Worm (Caenorhabditis elegans) whole organism, L3 larva: ENCODE measurements around the gene cest-35.2.

Experiments used
- R02D3.7 ChIP-seq: fragments of 150-350 bp; optimal IDR thresholded peaks from 2 replicates; lab custom pipeline; 2014; ENCODE audit warnings: missing biosample characterization, missing genetic modification characterization
- aly-2 ChIP-seq: fragments of 150-350 bp; optimal IDR thresholded peaks from 2 replicates; lab custom pipeline; 2014; ENCODE audit warnings: missing biosample characterization, missing genetic modification characterization
- ama-1 ChIP-seq: fragments of 150-350 bp; optimal IDR thresholded peaks from 2 replicates; lab custom pipeline; 2018
- ceh-28 ChIP-seq: fragments of 150-350 bp; optimal IDR thresholded peaks from 2 replicates; lab custom pipeline; 2014; ENCODE audit warnings: missing biosample characterization, missing genetic modification reagents, missing genetic modification characterization
- ceh-82 ChIP-seq: fragments of 150-350 bp; optimal IDR thresholded peaks from 2 replicates; lab custom pipeline; 2014; ENCODE audit warnings: missing biosample characterization, missing genetic modification characterization
- ceh-9 ChIP-seq: sonication (generic microtip); optimal IDR thresholded peaks from 2 replicates; lab custom pipeline; 2018; ENCODE audit warnings: missing biosample characterization, missing genetic modification characterization
- egl-5 ChIP-seq: fragments of 150-350 bp; optimal IDR thresholded peaks from 2 replicates; lab custom pipeline; 2017; ENCODE audit warnings: missing biosample characterization, missing genetic modification reagents, missing genetic modification characterization, inconsistent platforms
- elt-1 ChIP-seq: fragments of 150-350 bp; optimal IDR thresholded peaks from 2 replicates; lab custom pipeline; 2014; ENCODE audit warnings: missing biosample characterization, missing genetic modification characterization
- elt-3 ChIP-seq, 3 experiments: fragments of 150-350 bp in 1 of 3; sonication (generic microtip) in 2 of 3; optimal IDR thresholded peaks; 2 replicates in 2 of 3; 4 replicates in 1 of 3; lab custom pipeline; 2014 to 2017; ENCODE audit warnings: missing biosample characterization in 3 of 3, missing genetic modification characterization in 3 of 3
- eor-1 ChIP-seq, 2 experiments: fragments of 150-350 bp; optimal IDR thresholded peaks; 2 replicates each; lab custom pipeline; 2014 to 2018; ENCODE audit warnings: missing biosample characterization in 2 of 2, missing genetic modification characterization in 2 of 2
- fkh-10 ChIP-seq: sonication (generic microtip); optimal IDR thresholded peaks from 2 replicates; lab custom pipeline; 2017; ENCODE audit warnings: missing biosample characterization, missing genetic modification reagents, missing genetic modification characterization
- fkh-2 ChIP-seq: fragments of 150-350 bp; optimal IDR thresholded peaks from 2 replicates; lab custom pipeline; 2014; ENCODE audit warnings: missing biosample characterization, missing genetic modification reagents, missing genetic modification characterization
- fos-1 ChIP-seq: fragments of 150-350 bp; optimal IDR thresholded peaks from 2 replicates; lab custom pipeline; 2014; ENCODE audit warnings: missing biosample characterization, missing genetic modification characterization
- hmg-11 ChIP-seq: sonication (generic microtip); optimal IDR thresholded peaks from 2 replicates; lab custom pipeline; 2016; ENCODE audit warnings: missing genetic modification characterization, missing compliant biosample characterization
- jun-1 ChIP-seq: fragments of 150-350 bp; optimal IDR thresholded peaks from 2 replicates; lab custom pipeline; 2014; ENCODE audit warnings: missing biosample characterization, missing genetic modification reagents, missing genetic modification characterization
- lin-15B ChIP-seq: fragments of 150-350 bp; optimal IDR thresholded peaks from 2 replicates; lab custom pipeline; 2014; ENCODE audit warnings: missing biosample characterization, missing genetic modification characterization
- lin-39 ChIP-seq: fragments of 150-350 bp; optimal IDR thresholded peaks from 2 replicates; lab custom pipeline; 2018; ENCODE audit warnings: missing biosample characterization, missing genetic modification reagents, missing genetic modification characterization
- lsy-12 ChIP-seq: sonication (generic microtip); optimal IDR thresholded peaks from 2 replicates; lab custom pipeline; 2016; ENCODE audit warnings: mild to moderate bottlenecking, missing genetic modification characterization, missing compliant biosample characterization
- mdl-1 ChIP-seq: fragments of 150-350 bp; optimal IDR thresholded peaks from 2 replicates; lab custom pipeline; 2014; ENCODE audit warnings: missing biosample characterization, missing genetic modification characterization
- mml-1 ChIP-seq: fragments of 150-350 bp; sonication (generic microtip); optimal IDR thresholded peaks from 3 replicates; lab custom pipeline; 2014; ENCODE audit warnings: missing biosample characterization, missing genetic modification characterization
- nfya-1 ChIP-seq: sonication (generic microtip); optimal IDR thresholded peaks from 2 replicates; lab custom pipeline; 2017; ENCODE audit warnings: missing genetic modification characterization, mild to moderate bottlenecking, missing compliant biosample characterization, antibody characterized with exemption, moderate library complexity; ENCODE audit not compliant: insufficient read depth
- nhr-11 ChIP-seq: fragments of 150-350 bp; optimal IDR thresholded peaks from 2 replicates; lab custom pipeline; 2014; ENCODE audit warnings: missing biosample characterization, missing genetic modification characterization
- nhr-12 ChIP-seq: fragments of 150-350 bp; optimal IDR thresholded peaks from 2 replicates; lab custom pipeline; 2014; ENCODE audit warnings: missing biosample characterization, missing genetic modification characterization
- nhr-28 ChIP-seq: fragments of 150-350 bp; optimal IDR thresholded peaks from 2 replicates; lab custom pipeline; 2014; ENCODE audit warnings: missing biosample characterization, missing genetic modification characterization
- nhr-67 ChIP-seq: fragments of 150-350 bp; optimal IDR thresholded peaks from 2 replicates; lab custom pipeline; 2014; ENCODE audit warnings: missing biosample characterization, missing genetic modification characterization
- nhr-76 ChIP-seq: fragments of 150-350 bp; sonication (generic microtip); optimal IDR thresholded peaks from 5 replicates; lab custom pipeline; 2014; ENCODE audit warnings: missing biosample characterization, missing genetic modification characterization
- nhr-77 ChIP-seq: fragments of 150-350 bp; optimal IDR thresholded peaks from 2 replicates; lab custom pipeline; 2014; ENCODE audit warnings: missing biosample characterization, missing genetic modification characterization
- pha-4 ChIP-seq: fragments of 150-350 bp; optimal IDR thresholded peaks from 2 replicates; lab custom pipeline; 2014; ENCODE audit warnings: missing biosample characterization, missing genetic modification reagents, missing genetic modification characterization
- pqm-1 ChIP-seq: fragments of 150-350 bp; optimal IDR thresholded peaks from 2 replicates; lab custom pipeline; 2017; ENCODE audit warnings: missing biosample characterization, missing genetic modification characterization, inconsistent platforms
- sea-2 ChIP-seq: fragments of 150-350 bp; sonication (generic microtip); optimal IDR thresholded peaks from 4 replicates; lab custom pipeline; 2014; ENCODE audit warnings: missing biosample characterization, missing genetic modification reagents, missing genetic modification characterization
- skn-1 ChIP-seq: fragments of 150-350 bp; optimal IDR thresholded peaks from 2 replicates; lab custom pipeline; 2014; ENCODE audit warnings: missing biosample characterization, missing genetic modification characterization
- tbx-2 ChIP-seq: sonication (generic microtip); optimal IDR thresholded peaks from 2 replicates; lab custom pipeline; 2016; ENCODE audit warnings: mild to moderate bottlenecking, missing genetic modification characterization, missing compliant biosample characterization
- unc-62 ChIP-seq: fragments of 150-350 bp; sonication (generic microtip); optimal IDR thresholded peaks from 4 replicates; lab custom pipeline; 2014; ENCODE audit warnings: missing biosample characterization, missing genetic modification reagents, missing genetic modification characterization
- zag-1 ChIP-seq: fragments of 150-350 bp; optimal IDR thresholded peaks from 2 replicates; lab custom pipeline; 2014; ENCODE audit warnings: missing biosample characterization, missing genetic modification characterization
- ztf-4 ChIP-seq: fragments of 150-350 bp; optimal IDR thresholded peaks from 2 replicates; lab custom pipeline; 2014; ENCODE audit warnings: missing biosample characterization, missing genetic modification characterization

The cest-35.2 gene

DNA sequence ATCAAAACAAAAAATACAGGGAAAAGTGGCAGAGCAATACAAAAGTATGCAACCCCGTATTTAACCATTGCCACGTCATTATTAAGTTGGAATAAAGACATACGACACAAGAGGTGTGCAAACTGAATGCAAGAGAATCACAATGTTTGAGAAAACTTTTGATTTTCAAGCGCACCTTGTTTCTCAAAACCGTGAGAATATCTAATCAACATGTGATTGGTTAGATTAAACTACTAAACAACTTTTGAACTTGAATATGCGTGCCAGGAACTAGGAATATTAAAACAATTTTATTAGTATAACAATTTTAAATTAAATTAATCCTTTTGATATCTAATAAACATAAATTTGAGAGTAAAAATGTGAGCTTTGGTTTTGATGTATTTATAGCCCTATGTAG lies 22.4 kb upstream of the cest-35.2 start, which contains the start of gene srt-70:
srt-70 (minus strand) TSS at position 101 of the 400 bp plus-strand sequence.
- TF ChIP-seq ama-1 (lab: Kevin White, UChicago) (no peak), nhr-11 (no peak), egl-5 (no peak), skn-1 (tag; lab: Kevin White, UChicago) (no peak), nhr-67 (tag; lab: Kevin White, UChicago) (no peak), mdl-1 (tag; lab: Kevin White, UChicago) (no peak), nhr-12 (tag; lab: Kevin White, UChicago) (no peak), nhr-76 (no peak), elt-3 (tag; optimal IDR thresholded peaks at IDR 0.05; lab: Kevin White, UChicago) (no peak), ceh-9 (tag; lab: Kevin White, UChicago) (no peak), lin-15B (tag; lab: Kevin White, UChicago) (no peak), ceh-82 (no peak), zag-1 (no peak), pqm-1 (no peak), tbx-2 (no peak), nfya-1 (tag; lab: Kevin White, UChicago) (no peak)

DNA sequence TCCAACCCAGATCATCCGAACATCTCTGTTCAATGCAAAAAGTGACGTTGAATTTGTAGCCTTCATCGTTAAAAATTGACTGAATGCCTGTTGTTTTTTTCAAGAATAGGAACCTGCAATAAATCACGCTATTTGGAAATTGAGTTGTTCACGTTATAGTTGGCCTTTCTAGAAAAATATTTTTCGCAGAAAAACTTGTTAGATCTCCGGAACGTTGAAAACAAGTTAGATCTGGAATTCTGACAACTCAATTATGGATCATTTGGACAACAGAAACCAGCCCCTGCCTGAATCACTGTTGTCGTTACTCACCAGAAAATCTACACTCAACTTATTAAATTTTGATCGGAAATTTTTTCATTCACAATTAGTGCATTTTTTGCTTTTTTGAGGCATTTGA lies 20.3 kb upstream of the cest-35.2 start, which contains the start of gene srt-67:
srt-67 (minus strand) TSS at position 101 of the 400 bp plus-strand sequence.
- TF ChIP-seq jun-1 (tag; lab: Kevin White, UChicago) (no peak), mml-1 (tag; lab: Kevin White, UChicago) (no peak), ceh-28 (tag; lab: Kevin White, UChicago) (no peak), elt-1 (tag; lab: Kevin White, UChicago) (no peak), R02D3.7 (no peak), pha-4 (tag; lab: Kevin White, UChicago) (no peak), aly-2 (tag; lab: Kevin White, UChicago) (no peak), nhr-28 (no peak), lin-39 (tag; lab: Kevin White, UChicago) (no peak), hmg-11 (tag; lab: Kevin White, UChicago) (no peak), ceh-9 (tag; lab: Kevin White, UChicago) (no peak)

DNA sequence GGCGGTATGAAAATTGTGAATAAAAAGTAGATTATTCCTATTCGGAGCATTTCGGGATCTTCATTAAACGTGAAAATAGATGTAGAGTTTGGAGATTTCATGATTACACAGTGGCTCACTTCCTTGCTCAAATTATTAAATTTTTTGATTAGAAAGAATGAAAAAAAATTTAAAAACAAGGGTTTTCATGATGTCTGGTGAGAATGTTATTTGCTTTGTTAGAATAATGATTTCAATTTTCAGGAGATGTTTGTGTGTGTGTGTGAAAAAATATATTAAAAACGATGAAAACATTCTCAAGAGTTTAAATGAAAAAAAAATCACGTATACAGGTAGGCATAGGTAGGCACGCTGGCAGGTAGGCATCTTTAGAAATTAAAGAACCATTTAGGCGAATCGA lies 15.0 kb upstream of the cest-35.2 start, which contains the start of gene srt-68:
srt-68 (minus strand) TSS at position 101 of the 400 bp plus-strand sequence.
- no peak for TF ChIP-seq elt-1 (tag; lab: Kevin White, UChicago)
- no peak for TF ChIP-seq eor-1 (tag; optimal IDR thresholded peaks at IDR 0.05; lab: Kevin White, UChicago)
- no peak for TF ChIP-seq fkh-2 (tag; lab: Kevin White, UChicago)
- no peak for TF ChIP-seq unc-62 (GFP tag; lab: Kevin White, UChicago)
- no peak for TF ChIP-seq tbx-2
- TF ChIP-seq lin-39 (tag; lab: Kevin White, UChicago) = no peak
- no peak for TF ChIP-seq pha-4 (tag; lab: Kevin White, UChicago)
- TF ChIP-seq fos-1 = no peak
- TF ChIP-seq sea-2 = no peak
- no peak for TF ChIP-seq nhr-77 (tag; lab: Kevin White, UChicago)
- TF ChIP-seq pqm-1 = no peak
- no peak for TF ChIP-seq nhr-11
- TF ChIP-seq R02D3.7 = no peak

- TF ChIP-seq elt-3 (tag; optimal IDR thresholded peaks at IDR 0.05; lab: Kevin White, UChicago) = no peak
- no peak for TF ChIP-seq lsy-12 (tag; lab: Kevin White, UChicago)
- no peak for TF ChIP-seq nhr-76
- no peak for TF ChIP-seq ceh-9 (tag; lab: Kevin White, UChicago)
- no peak for TF ChIP-seq eor-1 (tag; optimal IDR thresholded peaks at IDR 0.05; lab: Kevin White, UChicago)
- TF ChIP-seq elt-1 (tag; lab: Kevin White, UChicago) = no peak
- no peak for TF ChIP-seq aly-2 (tag; lab: Kevin White, UChicago)
- TF ChIP-seq jun-1 (tag; lab: Kevin White, UChicago) = no peak
- no peak for TF ChIP-seq pha-4 (tag; lab: Kevin White, UChicago)
- TF ChIP-seq fkh-10 (GFP tag; lab: Kevin White, UChicago) = no peak
- no peak for TF ChIP-seq ztf-4 (tag; lab: Kevin White, UChicago)
- no peak for TF ChIP-seq sea-2
- no peak for TF ChIP-seq fos-1
- no peak for TF ChIP-seq pqm-1
- TF ChIP-seq nhr-28 = no peak
- no peak for TF ChIP-seq zag-1
- TF ChIP-seq hmg-11 (tag; lab: Kevin White, UChicago) = no peak
These were observed 6.0 kb upstream of the cest-35.2 start, which contains the start of gene cest-35.1 for ce11 chrV:5243036-5243435. Gene cest-35.1 (minus strand): TSS chrV:5243136.
